Worm (Caenorhabditis elegans) whole organism, L3 larva: Measurements from ENCODE around the gene Y75B8A.6.

Experiments
- ZK546.5 ChIP-seq: sonication (generic microtip); optimal IDR thresholded peaks from 2 replicates; lab custom pipeline; 2017; ENCODE audit warnings: missing biosample characterization, missing genetic modification characterization
- ama-1 ChIP-seq: fragments of 150-350 bp; optimal IDR thresholded peaks from 2 replicates; lab custom pipeline; 2018
- ceh-82 ChIP-seq: fragments of 150-350 bp; optimal IDR thresholded peaks from 2 replicates; lab custom pipeline; 2014; ENCODE audit warnings: missing biosample characterization, missing genetic modification characterization
- fkh-10 ChIP-seq: sonication (generic microtip); optimal IDR thresholded peaks from 2 replicates; lab custom pipeline; 2017; ENCODE audit warnings: missing biosample characterization, missing genetic modification reagents, missing genetic modification characterization
- fos-1 ChIP-seq: fragments of 150-350 bp; optimal IDR thresholded peaks from 2 replicates; lab custom pipeline; 2014; ENCODE audit warnings: missing biosample characterization, missing genetic modification characterization
- lin-39 ChIP-seq: fragments of 150-350 bp; optimal IDR thresholded peaks from 2 replicates; lab custom pipeline; 2018; ENCODE audit warnings: missing biosample characterization, missing genetic modification reagents, missing genetic modification characterization
- nhr-25 ChIP-seq: sonication (generic microtip); optimal IDR thresholded peaks from 2 replicates; lab custom pipeline; 2017; ENCODE audit warnings: missing biosample characterization, missing genetic modification characterization
- nhr-77 ChIP-seq: fragments of 150-350 bp; optimal IDR thresholded peaks from 2 replicates; lab custom pipeline; 2014; ENCODE audit warnings: missing biosample characterization, missing genetic modification characterization
- unc-39 ChIP-seq: sonication (generic microtip); optimal IDR thresholded peaks from 4 replicates; lab custom pipeline; 2017; ENCODE audit warnings: missing biosample characterization, missing genetic modification characterization
- zag-1 ChIP-seq: fragments of 150-350 bp; optimal IDR thresholded peaks from 2 replicates; lab custom pipeline; 2014; ENCODE audit warnings: missing biosample characterization, missing genetic modification characterization
- ztf-4 ChIP-seq: fragments of 150-350 bp; optimal IDR thresholded peaks from 2 replicates; lab custom pipeline; 2014; ENCODE audit warnings: missing biosample characterization, missing genetic modification characterization

DNA sequence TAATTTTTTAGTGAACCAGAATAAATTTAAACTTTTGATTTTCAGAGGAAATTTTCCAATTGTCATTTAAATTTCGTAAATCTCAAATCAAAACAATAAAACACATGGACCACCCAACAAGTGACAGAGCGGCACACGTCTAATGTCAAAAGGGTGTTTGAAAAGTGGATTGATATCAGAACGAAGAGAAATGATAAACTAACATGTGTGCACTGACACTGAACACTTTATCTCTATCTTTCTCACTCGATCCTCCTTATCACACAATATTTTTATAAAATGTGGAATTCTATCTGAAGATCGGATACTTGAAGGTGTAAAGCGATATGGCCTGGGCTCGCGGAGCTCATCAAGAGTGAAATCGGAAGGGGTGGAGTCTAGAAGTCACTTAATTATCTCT, 10.5 kb downstream of the Y75B8A.6 start:
- TF ChIP-seq ceh-82 (tag; lab: Kevin White, UChicago), result no peak
- TF ChIP-seq ZK546.5 (tag; lab: Kevin White, UChicago), result no peak
- no peak for TF ChIP-seq fkh-10 (GFP tag; lab: Kevin White, UChicago)
- TF ChIP-seq lin-39, result no peak
- TF ChIP-seq fos-1 (tag; lab: Kevin White, UChicago), result no peak
- TF ChIP-seq zag-1 (tag; lab: Kevin White, UChicago), result no peak
- no peak for TF ChIP-seq nhr-77
- no peak for TF ChIP-seq nhr-25
- TF ChIP-seq unc-39 (tag; lab: Kevin White, UChicago), result no peak
- TF ChIP-seq ztf-4 (tag; lab: Kevin White, UChicago), result no peak
- no peak for TF ChIP-seq ama-1 (lab: Kevin White, UChicago)
